Fruit fly (Drosophila melanogaster): ENCODE results near the gene I-t.
A peak's percentile ranks its signal among the peaks of the same experiment; 100 is the strongest.

The I-t gene

dm6 chr3R:11673955-11674663 is 29.7 kb upstream of the I-t start, which contains the start of gene CG14715 (continued):
- peak; percentile 72 for TF ChIP-seq CG13287 (GFP tag; IDR thresholded peaks at IDR 0.05; ENCODE audit: partially characterized antibody)
- TF ChIP-seq HLH3B (GFP tag; IDR thresholded peaks at IDR 0.05) = no peak
- no peak for TF ChIP-seq Awh (GFP tag; IDR thresholded peaks at IDR 0.05)
- peak; percentile 18 for TF ChIP-seq Camta (GFP tag; optimal IDR thresholded peaks at IDR 0.05)
- TF ChIP-seq CG5953 (GFP tag; IDR thresholded peaks at IDR 0.05) = no peak
- TF ChIP-seq CG10565 (GFP tag; optimal IDR thresholded peaks at IDR 0.05) = no peak
- TF ChIP-seq CG4730 (GFP tag; IDR thresholded peaks at IDR 0.05) = no peak
- peak; percentile 33 for TF ChIP-seq CG1602 (GFP tag; optimal IDR thresholded peaks at IDR 0.05)
- no peak for TF ChIP-seq so (GFP tag; IDR thresholded peaks at IDR 0.05)
- TF ChIP-seq seq (GFP tag; IDR thresholded peaks at IDR 0.05) = no peak
- TF ChIP-seq CG34422 (GFP tag; IDR thresholded peaks at IDR 0.05) = no peak
- peak; percentile 28 for TF ChIP-seq PHDP (tag; optimal IDR thresholded peaks at IDR 0.05)
- peak; percentile 63 for TF ChIP-seq Sry-δ (GFP tag; optimal IDR thresholded peaks at IDR 0.05)
- TF ChIP-seq Scr (GFP tag; IDR thresholded peaks at IDR 0.05; ENCODE audit: partially characterized antibody) = peak; percentile 62
- no peak for TF ChIP-seq nom (GFP tag; optimal IDR thresholded peaks at IDR 0.05)
- no peak for TF ChIP-seq CG2129 (GFP tag; IDR thresholded peaks at IDR 0.05; ENCODE audit: partially characterized antibody)
- no peak for TF ChIP-seq Drgx (GFP tag; IDR thresholded peaks at IDR 0.05)
- TF ChIP-seq wdn (GFP tag; IDR thresholded peaks at IDR 0.05) = no peak
- TF ChIP-seq sd (tag; optimal IDR thresholded peaks at IDR 0.05) = no peak
- peak in 1 of 2 experiments; percentile 20 for TF ChIP-seq bsh (GFP tag; optimal IDR thresholded peaks at IDR 0.05)
- TF ChIP-seq CG18262 (tag; optimal IDR thresholded peaks at IDR 0.05) = peak; percentile 31
- no peak for TF ChIP-seq jigr1 (GFP tag; IDR thresholded peaks at IDR 0.05)
- no peak for TF ChIP-seq CG4360 (GFP tag; IDR thresholded peaks at IDR 0.05)
- TF ChIP-seq mirr (GFP tag; optimal IDR thresholded peaks at IDR 0.05) = no peak
- TF ChIP-seq bbx (GFP tag; IDR thresholded peaks at IDR 0.05; ENCODE audit: partially characterized antibody) = no peak
- no peak for TF ChIP-seq D (optimal IDR thresholded peaks at IDR 0.05)
- no peak for TF ChIP-seq D (GFP tag; optimal IDR thresholded peaks at IDR 0.05)
- TF ChIP-seq toy (GFP tag; IDR thresholded peaks at IDR 0.05) = no peak
- no peak for TF ChIP-seq CG4854 (GFP tag; optimal IDR thresholded peaks at IDR 0.05)
- TF ChIP-seq CG17361 (GFP tag; IDR thresholded peaks at IDR 0.05) = peak; percentile 60; the same call in 2 of the 3 replicates
- TF ChIP-seq CG11504 (tag; optimal IDR thresholded peaks at IDR 0.05) = peak; percentile 74
- no peak for TF ChIP-seq wek (GFP tag; optimal IDR thresholded peaks at IDR 0.05)
- no peak for TF ChIP-seq ken (GFP tag; IDR thresholded peaks at IDR 0.05)
- peak; percentile 16 for TF ChIP-seq CG10979 (tag; optimal IDR thresholded peaks at IDR 0.05)
- no peak for TF ChIP-seq tap (tag; optimal IDR thresholded peaks at IDR 0.05)
- TF ChIP-seq CG32532 (GFP tag; IDR thresholded peaks at IDR 0.05) = peak; percentile 59
- TF ChIP-seq ftz-f1 (GFP tag; optimal IDR thresholded peaks at IDR 0.05) = no peak
- no peak for TF ChIP-seq CG12769 (tag; optimal IDR thresholded peaks at IDR 0.05)
- no peak for TF ChIP-seq schlank (tag; optimal IDR thresholded peaks at IDR 0.05)
- 0 out of 2 replicates have a peak, but pooled peaks have one; percentile 28 for TF ChIP-seq Bgb (GFP tag; IDR thresholded peaks at IDR 0.05; ENCODE audit: partially characterized antibody)
- no peak for TF ChIP-seq H15 (GFP tag; IDR thresholded peaks at IDR 0.05)
- TF ChIP-seq p53 (GFP tag; optimal IDR thresholded peaks at IDR 0.05) = no peak
- TF ChIP-seq Hr51 (GFP tag; optimal IDR thresholded peaks at IDR 0.05) = peak in 1 of 2 experiments; percentile 50
- TF ChIP-seq MBD-R2 (GFP tag; IDR thresholded peaks at IDR 0.05) = peak; percentile 67
- TF ChIP-seq nau (GFP tag; optimal IDR thresholded peaks at IDR 0.05) = no peak
- peak; percentile 7 for TF ChIP-seq CG16863 (GFP tag; optimal IDR thresholded peaks at IDR 0.05)
- TF ChIP-seq CG11695 (GFP tag; IDR thresholded peaks at IDR 0.05) = 0 out of 3 replicates have a peak, but pooled peaks have one; percentile 15
- no peak for TF ChIP-seq CG4424 (GFP tag; optimal IDR thresholded peaks at IDR 0.05)
- no peak for TF ChIP-seq danr (GFP tag; IDR thresholded peaks at IDR 0.05)
- TF ChIP-seq z (GFP tag; IDR thresholded peaks at IDR 0.05) = no peak
